Fruit fly (Drosophila melanogaster) whole organism, embryonic: ENCODE data around the gene Cyt-c-p.

Experiments used
- Adf1 ChIP-seq: fragments of 200-800 bp; sonication (Bioruptor generic); IDR thresholded peaks from 2 replicates; pipeline ENCODE4 v1.3.6; 2022; ENCODE audit warnings: missing biosample characterization, missing genetic modification characterization
- Atf3 ChIP-seq: fragments of 200-800 bp; sonication (Bioruptor generic); optimal IDR thresholded peaks from 3 replicates; lab custom pipeline; 2016; ENCODE audit warnings: missing biosample characterization, missing genetic modification characterization
- B-H2 ChIP-seq: fragments of 200-800 bp; sonication (Bioruptor generic); optimal IDR thresholded peaks from 2 replicates; lab custom pipeline; 2018; ENCODE audit warnings: missing biosample characterization, mild to moderate bottlenecking, missing genetic modification characterization
- BEAF-32 ChIP-seq: fragments of 200-800 bp; sonication (Bioruptor generic); optimal IDR thresholded peaks from 3 replicates; lab custom pipeline; 2017; ENCODE audit warnings: missing biosample characterization, missing genetic modification characterization, mild to moderate bottlenecking, moderate library complexity, missing genetic modification reagents
- CG10209 ChIP-seq: fragments of 200-800 bp; sonication (Bioruptor generic); optimal IDR thresholded peaks from 3 replicates; lab custom pipeline; 2017; ENCODE audit warnings: missing biosample characterization, mild to moderate bottlenecking, missing genetic modification characterization, missing genetic modification reagents
- CG11398 ChIP-seq: fragments of 200-800 bp; sonication (Bioruptor generic); optimal IDR thresholded peaks from 2 replicates; lab custom pipeline; 2016; ENCODE audit warnings: missing biosample characterization, missing genetic modification characterization
- CG11695 ChIP-seq: fragments of 200-800 bp; sonication (Bioruptor generic); IDR thresholded peaks from 3 replicates; pipeline ENCODE4 v1.3.6; 2022; ENCODE audit warnings: missing biosample characterization, missing genetic modification characterization
- CG12071 ChIP-seq: fragments of 200-800 bp; sonication (Bioruptor generic); optimal IDR thresholded peaks from 3 replicates; lab custom pipeline; 2018; ENCODE audit warnings: missing biosample characterization, mild to moderate bottlenecking, missing genetic modification characterization
- CG13287 ChIP-seq: fragments of 200-800 bp; sonication (Bioruptor generic); IDR thresholded peaks from 2 replicates; pipeline ENCODE4 v1.3.6; 2022; ENCODE audit warnings: missing biosample characterization, missing genetic modification characterization; ENCODE audit not compliant: partially characterized antibody
- CG15269 ChIP-seq: fragments of 200-800 bp; sonication (Bioruptor generic); optimal IDR thresholded peaks from 2 replicates; lab custom pipeline; 2018; ENCODE audit warnings: missing biosample characterization, mild to moderate bottlenecking, missing genetic modification characterization, moderate library complexity
- CG1792 ChIP-seq: fragments of 200-800 bp; sonication (Bioruptor generic); optimal IDR thresholded peaks from 2 replicates; lab custom pipeline; 2016; ENCODE audit warnings: missing biosample characterization, missing genetic modification characterization
- CG18599 ChIP-seq: fragments of 200-800 bp; sonication (Bioruptor generic); optimal IDR thresholded peaks from 3 replicates; lab custom pipeline; 2017; ENCODE audit warnings: missing biosample characterization, missing genetic modification characterization, mild to moderate bottlenecking, moderate library complexity, missing genetic modification reagents
- CG31365 ChIP-seq: fragments of 200-800 bp; sonication (Bioruptor generic); optimal IDR thresholded peaks from 2 replicates; lab custom pipeline; 2018; ENCODE audit warnings: missing biosample characterization, mild to moderate bottlenecking, missing genetic modification characterization
- CG31441 ChIP-seq: fragments of 200-800 bp; sonication (Bioruptor generic); IDR thresholded peaks from 2 replicates; pipeline ENCODE4 v1.3.6; 2022; ENCODE audit warnings: missing biosample characterization, missing genetic modification characterization
- CG32767 ChIP-seq: fragments of 200-800 bp; sonication (Bioruptor generic); IDR thresholded peaks from 2 replicates; pipeline ENCODE4 v1.3.6; 2022; ENCODE audit warnings: missing biosample characterization, missing genetic modification characterization
- CG3407 ChIP-seq: fragments of 200-800 bp; sonication (Bioruptor generic); optimal IDR thresholded peaks from 2 replicates; lab custom pipeline; 2018; ENCODE audit warnings: missing biosample characterization, mild to moderate bottlenecking, missing genetic modification characterization
- CG34224 ChIP-seq: fragments of 200-800 bp; sonication (Bioruptor generic); IDR thresholded peaks from 3 replicates; pipeline ENCODE4 v1.3.6; 2022; ENCODE audit warnings: missing biosample characterization, missing genetic modification characterization; ENCODE audit not compliant: partially characterized antibody
- CG3838 ChIP-seq: fragments of 200-800 bp; sonication (Bioruptor generic); optimal IDR thresholded peaks from 3 replicates; lab custom pipeline; 2016; ENCODE audit warnings: missing biosample characterization, missing genetic modification characterization
- CG3995 ChIP-seq: fragments of 200-800 bp; sonication (Bioruptor generic); optimal IDR thresholded peaks from 3 replicates; lab custom pipeline; 2016; ENCODE audit warnings: missing biosample characterization, missing genetic modification characterization
- CG5180 ChIP-seq: fragments of 200-800 bp; sonication (Bioruptor generic); optimal IDR thresholded peaks from 3 replicates; lab custom pipeline; 2017; ENCODE audit warnings: missing biosample characterization, missing genetic modification characterization, mild to moderate bottlenecking, moderate library complexity, missing genetic modification reagents
- CG9215 ChIP-seq: fragments of 200-800 bp; sonication (Bioruptor generic); IDR thresholded peaks from 2 replicates; pipeline ENCODE4 v1.3.6; 2022; ENCODE audit warnings: missing biosample characterization, missing genetic modification characterization
- CkIIα-i1 ChIP-seq: fragments of 200-800 bp; sonication (Bioruptor generic); IDR thresholded peaks from 2 replicates; pipeline ENCODE4 v1.3.6; 2022; ENCODE audit warnings: missing biosample characterization, missing genetic modification characterization
- Dip2 ChIP-seq: fragments of 200-800 bp; sonication (Bioruptor generic); IDR thresholded peaks from 2 replicates; pipeline ENCODE4 v1.3.6; 2022; ENCODE audit warnings: missing biosample characterization, missing genetic modification characterization
- HLH4C ChIP-seq: fragments of 200-800 bp; sonication (Bioruptor generic); IDR thresholded peaks from 3 replicates; pipeline ENCODE4 v1.3.6; 2022; ENCODE audit warnings: missing biosample characterization, missing genetic modification characterization; ENCODE audit not compliant: partially characterized antibody
- Hand ChIP-seq: fragments of 200-800 bp; sonication (Bioruptor generic); optimal IDR thresholded peaks from 2 replicates; lab custom pipeline; 2017; ENCODE audit warnings: mild to moderate bottlenecking, missing biosample characterization, missing genetic modification reagents, missing genetic modification characterization
- Hr78 ChIP-seq, 2 experiments: fragments of 200-800 bp in 1 of 2; fragments of >200 bp in 1 of 2; sonication (Bioruptor generic) in 1 of 2; optimal IDR thresholded peaks; 2 replicates each; lab custom pipeline; 2017 to 2019; ENCODE audit warnings: missing biosample characterization in 2 of 2, missing genetic modification characterization in 2 of 2, mild to moderate bottlenecking in 1 of 2, moderate library complexity in 1 of 2
- Lpt ChIP-seq: fragments of >200 bp; optimal IDR thresholded peaks from 2 replicates; lab custom pipeline; 2018; ENCODE audit warnings: missing biosample characterization, missing genetic modification characterization
- Poxn ChIP-seq: fragments of 200-800 bp; sonication (Bioruptor generic); IDR thresholded peaks from 2 replicates; pipeline ENCODE4 v1.3.6; 2022; ENCODE audit warnings: missing biosample characterization, missing genetic modification characterization
- Ravus ChIP-seq: fragments of 200-800 bp; sonication (Bioruptor generic); IDR thresholded peaks from 2 replicates; pipeline ENCODE4 v1.3.6; 2022; ENCODE audit warnings: missing biosample characterization, missing genetic modification characterization
- Rfx ChIP-seq: fragments of 200-800 bp; sonication (Bioruptor generic); IDR thresholded peaks from 2 replicates; pipeline ENCODE4 v1.3.6; 2022; ENCODE audit warnings: missing biosample characterization, missing genetic modification characterization
- Scr ChIP-seq: fragments of 200-800 bp; sonication (Bioruptor generic); IDR thresholded peaks from 2 replicates; pipeline ENCODE4 v1.3.6; 2022; ENCODE audit warnings: missing biosample characterization, missing genetic modification characterization; ENCODE audit not compliant: partially characterized antibody
- bab2 ChIP-seq: fragments of 200-800 bp; sonication (Bioruptor generic); optimal IDR thresholded peaks from 2 replicates; lab custom pipeline; 2016; ENCODE audit warnings: missing biosample characterization, missing genetic modification characterization
- bcd ChIP-seq: fragments of 200-800 bp; sonication (Bioruptor generic); optimal IDR thresholded peaks from 2 replicates; lab custom pipeline; 2017; ENCODE audit warnings: missing biosample characterization, mild to moderate bottlenecking, missing genetic modification characterization
- chn ChIP-seq: fragments of 200-800 bp; sonication (Bioruptor generic); optimal IDR thresholded peaks from 2 replicates; lab custom pipeline; 2016; ENCODE audit warnings: missing biosample characterization, missing genetic modification characterization
- crp ChIP-seq, 2 experiments: fragments of 200-800 bp; sonication (Bioruptor generic); optimal IDR thresholded peaks; 2 replicates in 1 of 2; 3 replicates in 1 of 2; lab custom pipeline; 2017; ENCODE audit warnings: missing biosample characterization in 2 of 2, missing genetic modification characterization in 2 of 2, mild to moderate bottlenecking in 1 of 2, moderate library complexity in 1 of 2
- dm ChIP-seq: fragments of 200-800 bp; sonication (Bioruptor generic); optimal IDR thresholded peaks from 3 replicates; lab custom pipeline; 2016; ENCODE audit warnings: missing biosample characterization, missing genetic modification characterization
- fd102C ChIP-seq: fragments of 200-800 bp; sonication (Bioruptor generic); optimal IDR thresholded peaks from 2 replicates; lab custom pipeline; 2018; ENCODE audit warnings: missing biosample characterization, mild to moderate bottlenecking, missing genetic modification characterization, moderate library complexity
- fd64A ChIP-seq: fragments of 200-800 bp; sonication (Bioruptor generic); optimal IDR thresholded peaks from 3 replicates; lab custom pipeline; 2018; ENCODE audit warnings: missing biosample characterization, mild to moderate bottlenecking, missing genetic modification characterization
- ftz-f1 ChIP-seq: fragments of 200-800 bp; sonication (Bioruptor generic); optimal IDR thresholded peaks from 2 replicates; lab custom pipeline; 2016; ENCODE audit warnings: missing biosample characterization, missing genetic modification characterization
- gcm ChIP-seq: fragments of 200-800 bp; sonication (Bioruptor generic); optimal IDR thresholded peaks from 2 replicates; lab custom pipeline; 2019; ENCODE audit warnings: missing biosample characterization, mild to moderate bottlenecking, missing genetic modification characterization, moderate library complexity
- gsb-n ChIP-seq: fragments of 200-800 bp; sonication (Bioruptor generic); optimal IDR thresholded peaks from 3 replicates; lab custom pipeline; 2018; ENCODE audit warnings: missing biosample characterization, mild to moderate bottlenecking, missing genetic modification characterization
- hkb ChIP-seq, 2 experiments: fragments of 200-800 bp in 1 of 2; fragments of >200 bp in 1 of 2; sonication (Bioruptor generic) in 1 of 2; IDR thresholded peaks in 1 of 2; optimal IDR thresholded peaks in 1 of 2; 2 replicates each; pipeline versions ENCODE4 v1.3.6 to Lab custom; 2017 to 2022; ENCODE audit warnings: missing biosample characterization in 1 of 2, missing genetic modification characterization in 1 of 2
- pfk ChIP-seq: fragments of 200-800 bp; sonication (Bioruptor generic); optimal IDR thresholded peaks from 2 replicates; lab custom pipeline; 2018; ENCODE audit warnings: missing biosample characterization, mild to moderate bottlenecking, missing genetic modification characterization, moderate library complexity
- ranshi ChIP-seq: fragments of 200-800 bp; sonication (Bioruptor generic); IDR thresholded peaks from 2 replicates; pipeline ENCODE4 v1.3.6; 2022; ENCODE audit warnings: missing biosample characterization, missing genetic modification characterization
- row ChIP-seq: fragments of 200-800 bp; sonication (Bioruptor generic); IDR thresholded peaks from 3 replicates; pipeline ENCODE4 v1.3.6; 2022; ENCODE audit warnings: missing biosample characterization, missing genetic modification characterization
- stwl ChIP-seq: fragments of 200-800 bp; sonication (Bioruptor generic); optimal IDR thresholded peaks from 3 replicates; lab custom pipeline; 2018; ENCODE audit warnings: missing biosample characterization, mild to moderate bottlenecking, missing genetic modification characterization, moderate library complexity
- toy ChIP-seq: fragments of 200-800 bp; sonication (Bioruptor generic); IDR thresholded peaks from 2 replicates; pipeline ENCODE4 v1.3.6; 2022; ENCODE audit warnings: missing biosample characterization, missing genetic modification characterization
- yki ChIP-seq: fragments of >200 bp; optimal IDR thresholded peaks from 3 replicates; lab custom pipeline; 2018

The Cyt-c-p gene

dm6 chr2L:16719643-16720515 is at the start of gene Cyt-c-p (continued):
- no peak; the same call in 1 of the 2 replicates for TF ChIP-seq Adf1 (GFP tag; lab: Robert Waterston, UW)
- peak; percentile 40 for TF ChIP-seq gcm (GFP tag; lab: Kevin White, UChicago)
- no peak for TF ChIP-seq Lpt (GFP tag; lab: Kevin White, UChicago)
- peak; percentile 13 for TF ChIP-seq gsb-n (tag; lab: Kevin White, UChicago)
- TF ChIP-seq Ravus (GFP tag; lab: Robert Waterston, UW): no peak
- no peak for TF ChIP-seq Hand (GFP tag; lab: Kevin White, UChicago)
- TF ChIP-seq crp (GFP tag; optimal IDR thresholded peaks at IDR 0.05; lab: Kevin White, UChicago): no peak
- TF ChIP-seq CG12071 (GFP tag; lab: Kevin White, UChicago): no peak
- TF ChIP-seq CkIIα-i1 (GFP tag; lab: Robert Waterston, UW): no peak
- no peak for TF ChIP-seq Poxn (GFP tag; lab: Robert Waterston, UW)
- TF ChIP-seq CG18599 (GFP tag; lab: Kevin White, UChicago): peak; percentile 71
- TF ChIP-seq CG11398 (GFP tag; lab: Kevin White, UChicago): no peak
- peak; percentile 6 for TF ChIP-seq bcd (GFP tag; lab: Kevin White, UChicago)
- TF ChIP-seq CG3995 (GFP tag; lab: Kevin White, UChicago): no peak
- TF ChIP-seq B-H2 (GFP tag; lab: Kevin White, UChicago): no peak
- TF ChIP-seq fd102C (GFP tag; lab: Kevin White, UChicago): no peak
- peak; percentile 68 for TF ChIP-seq Scr (GFP tag; lab: Robert Waterston, UW)
- TF ChIP-seq BEAF-32 (GFP tag; lab: Kevin White, UChicago): peak; percentile 85
- no peak for TF ChIP-seq toy (GFP tag; lab: Robert Waterston, UW)
- no peak for TF ChIP-seq fd64A (GFP tag; lab: Kevin White, UChicago)
- peak; percentile 33 for TF ChIP-seq CG10209 (GFP tag; lab: Kevin White, UChicago)
- peak; percentile 75 for TF ChIP-seq hkb (optimal IDR thresholded peaks at IDR 0.05; lab: Kevin White, UChicago)
- 0 out of 2 replicates have a peak, but pooled peaks have one; percentile 25 for TF ChIP-seq hkb (GFP tag; IDR thresholded peaks at IDR 0.05; lab: Robert Waterston, UW)
- TF ChIP-seq pfk: no peak
- no peak for TF ChIP-seq CG15269 (tag; lab: Kevin White, UChicago)
- no peak for TF ChIP-seq CG3407 (GFP tag; lab: Kevin White, UChicago)
- no peak for TF ChIP-seq CG32767 (GFP tag; lab: Robert Waterston, UW)
- no peak for TF ChIP-seq CG3838
- TF ChIP-seq Atf3 (GFP tag; lab: Kevin White, UChicago): no peak
- TF ChIP-seq yki (lab: Kevin White, UChicago): no peak
- peak; percentile 89 for TF ChIP-seq ftz-f1 (GFP tag; lab: Kevin White, UChicago)
- TF ChIP-seq CG9215 (GFP tag; lab: Robert Waterston, UW): no peak
- TF ChIP-seq ranshi (GFP tag; lab: Robert Waterston, UW): no peak; the same call in 1 of the 2 replicates
- TF ChIP-seq CG1792 (GFP tag; lab: Kevin White, UChicago): no peak
- TF ChIP-seq Dip2 (GFP tag; lab: Robert Waterston, UW): no peak
- no peak for TF ChIP-seq CG31365 (tag; lab: Kevin White, UChicago)
- peak; percentile 36; the same call in 1 of the 2 replicates for TF ChIP-seq Rfx (GFP tag; lab: Robert Waterston, UW)
- TF ChIP-seq CG13287: peak; percentile 72
- TF ChIP-seq CG31441 (GFP tag; lab: Robert Waterston, UW): 0 out of 2 replicates have a peak, but pooled peaks have one; percentile 12
- TF ChIP-seq bab2 (GFP tag; lab: Kevin White, UChicago): no peak
- peak; percentile 78 for TF ChIP-seq stwl (tag; lab: Kevin White, UChicago)
- TF ChIP-seq dm: peak; percentile 52
- TF ChIP-seq row: peak; percentile 44; the same call in 2 of the 3 replicates
- TF ChIP-seq chn (GFP tag; lab: Kevin White, UChicago): no peak
- no peak for TF ChIP-seq CG5180 (GFP tag; lab: Kevin White, UChicago)
- no peak for TF ChIP-seq Hr78 (GFP tag; optimal IDR thresholded peaks at IDR 0.05; lab: Kevin White, UChicago)
- TF ChIP-seq CG11695 (GFP tag; lab: Robert Waterston, UW): no peak
- peak; percentile 44; the same call in 1 of the 3 replicates for TF ChIP-seq HLH4C (GFP tag; lab: Robert Waterston, UW)
- TF ChIP-seq CG34224: peak; percentile 48
